Fruit fly (Drosophila melanogaster) whole organism, embryonic: ENCODE results near the gene CG31219.

Source experiments
- Abd-B ChIP-seq: fragments of 200-800 bp; sonication (Bioruptor generic); optimal IDR thresholded peaks from 2 replicates; lab custom pipeline; 2018; ENCODE audit warnings: missing biosample characterization, mild to moderate bottlenecking, missing genetic modification characterization, moderate library complexity
- Antp ChIP-seq: fragments of 200-800 bp; sonication (Bioruptor generic); optimal IDR thresholded peaks from 3 replicates; lab custom pipeline; 2016; ENCODE audit warnings: missing biosample characterization, missing genetic modification characterization
- Atf-2 ChIP-seq: fragments of 200-800 bp; sonication (Bioruptor generic); optimal IDR thresholded peaks from 2 replicates; lab custom pipeline; 2016; ENCODE audit warnings: missing biosample characterization, missing genetic modification characterization
- Atf6 ChIP-seq: fragments of 200-800 bp; sonication (Bioruptor generic); IDR thresholded peaks from 2 replicates; pipeline ENCODE4 v1.3.6; 2022; ENCODE audit warnings: missing biosample characterization, missing genetic modification characterization
- Awh ChIP-seq: fragments of 200-800 bp; sonication (Bioruptor generic); IDR thresholded peaks from 2 replicates; pipeline ENCODE4, ENCODE4 v1.3.6; 2022; ENCODE audit warnings: missing biosample characterization, missing genetic modification characterization
- CG10979 ChIP-seq: fragments of 200-800 bp; sonication (Bioruptor generic); optimal IDR thresholded peaks from 2 replicates; lab custom pipeline; 2018; ENCODE audit warnings: missing biosample characterization, mild to moderate bottlenecking, missing genetic modification characterization, moderate library complexity
- CG11398 ChIP-seq: fragments of 200-800 bp; sonication (Bioruptor generic); optimal IDR thresholded peaks from 2 replicates; lab custom pipeline; 2016; ENCODE audit warnings: missing biosample characterization, missing genetic modification characterization
- CG12155 ChIP-seq: fragments of 200-800 bp; sonication (Bioruptor generic); optimal IDR thresholded peaks from 3 replicates; lab custom pipeline; 2016; ENCODE audit warnings: missing biosample characterization, missing genetic modification characterization
- CG14014 ChIP-seq: fragments of 200-800 bp; sonication (Bioruptor generic); IDR thresholded peaks from 2 replicates; pipeline ENCODE4 v1.3.6; 2022; ENCODE audit warnings: missing biosample characterization, missing genetic modification characterization
- CG14667 ChIP-seq: fragments of 200-800 bp; sonication (Bioruptor generic); IDR thresholded peaks from 2 replicates; pipeline ENCODE4 v1.3.6; 2022; ENCODE audit warnings: missing biosample characterization, missing genetic modification characterization
- CG15011 ChIP-seq: fragments of 200-800 bp; sonication (Bioruptor generic); optimal IDR thresholded peaks from 3 replicates; lab custom pipeline; 2018; ENCODE audit warnings: missing biosample characterization, mild to moderate bottlenecking, missing genetic modification characterization
- CG16863 ChIP-seq: fragments of 200-800 bp; sonication (Bioruptor generic); optimal IDR thresholded peaks from 3 replicates; lab custom pipeline; 2016; ENCODE audit warnings: missing biosample characterization, missing genetic modification characterization
- CG17829 ChIP-seq: fragments of 200-800 bp; optimal IDR thresholded peaks from 2 replicates; lab custom pipeline; 2019; ENCODE audit warnings: missing biosample characterization, mild to moderate bottlenecking, missing genetic modification characterization, moderate library complexity
- CG1792 ChIP-seq: fragments of 200-800 bp; sonication (Bioruptor generic); optimal IDR thresholded peaks from 2 replicates; lab custom pipeline; 2016; ENCODE audit warnings: missing biosample characterization, missing genetic modification characterization
- CG2116 ChIP-seq: fragments of 200-800 bp; sonication (Bioruptor generic); optimal IDR thresholded peaks from 3 replicates; lab custom pipeline; 2018; ENCODE audit warnings: missing biosample characterization, mild to moderate bottlenecking, missing genetic modification characterization
- CG32532 ChIP-seq: fragments of 200-800 bp; sonication (Bioruptor generic); IDR thresholded peaks from 2 replicates; pipeline ENCODE4 v1.3.6; 2022; ENCODE audit warnings: missing biosample characterization, missing genetic modification characterization
- CG4730 ChIP-seq: fragments of 200-800 bp; sonication (Bioruptor generic); IDR thresholded peaks from 2 replicates; pipeline ENCODE4 v1.3.6; 2022; ENCODE audit warnings: missing biosample characterization, missing genetic modification characterization
- CG6689 ChIP-seq: fragments of 200-800 bp; sonication (Bioruptor generic); IDR thresholded peaks from 2 replicates; pipeline ENCODE4 v1.3.6; 2022; ENCODE audit warnings: missing biosample characterization, missing genetic modification characterization
- CG6854 ChIP-seq: fragments of 200-800 bp; sonication (Bioruptor generic); optimal IDR thresholded peaks from 3 replicates; lab custom pipeline; 2017; ENCODE audit warnings: missing biosample characterization, mild to moderate bottlenecking, missing genetic modification characterization
- CG8924 ChIP-seq: fragments of 200-800 bp; optimal IDR thresholded peaks from 3 replicates; lab custom pipeline; 2019; ENCODE audit warnings: missing biosample characterization, mild to moderate bottlenecking, missing genetic modification characterization, moderate library complexity
- D19A ChIP-seq: fragments of 200-800 bp; optimal IDR thresholded peaks from 3 replicates; lab custom pipeline; 2019; ENCODE audit warnings: missing biosample characterization, mild to moderate bottlenecking, missing genetic modification characterization, moderate library complexity
- Dip3 ChIP-seq: fragments of 200-800 bp; sonication (Bioruptor generic); optimal IDR thresholded peaks from 3 replicates; lab custom pipeline; 2016; ENCODE audit warnings: missing biosample characterization, missing genetic modification characterization
- Ets65A ChIP-seq: fragments of 200-800 bp; sonication (Bioruptor generic); peaks from one replicate; lab custom pipeline; 2016; ENCODE audit warnings: missing biosample characterization, missing genetic modification characterization
- Fer3 ChIP-seq: fragments of 200-800 bp; sonication (Bioruptor generic); optimal IDR thresholded peaks from 2 replicates; lab custom pipeline; 2018; ENCODE audit warnings: missing biosample characterization, mild to moderate bottlenecking, missing genetic modification characterization, moderate library complexity
- Nf-YC ChIP-seq: fragments of 200-800 bp; optimal IDR thresholded peaks from 3 replicates; lab custom pipeline; 2019; ENCODE audit warnings: missing biosample characterization, mild to moderate bottlenecking, missing genetic modification characterization, moderate library complexity
- Oaz ChIP-seq: fragments of 200-800 bp; sonication (Bioruptor generic); IDR thresholded peaks from 2 replicates; pipeline ENCODE4 v1.3.6; 2022; ENCODE audit warnings: missing biosample characterization, missing genetic modification characterization
- Opbp ChIP-seq: fragments of 200-800 bp; sonication (Bioruptor generic); IDR thresholded peaks from 3 replicates; pipeline ENCODE4 v1.3.6; 2022; ENCODE audit warnings: missing biosample characterization, missing genetic modification characterization; ENCODE audit not compliant: partially characterized antibody
- Pdp1 ChIP-seq, 2 experiments: fragments of 200-800 bp; sonication (Bioruptor generic); optimal IDR thresholded peaks; 3 replicates each; lab custom pipeline; 2016; ENCODE audit warnings: missing biosample characterization in 2 of 2, missing genetic modification characterization in 2 of 2, mild to moderate bottlenecking in 1 of 2, moderate library complexity in 1 of 2
- Stat92E ChIP-seq, 3 experiments: fragments of >200 bp in 2 of 3; fragments of 200-800 bp in 1 of 3; sonication (Bioruptor generic) in 1 of 3; optimal IDR thresholded peaks; 2 replicates each; lab custom pipeline; 2017 to 2019; ENCODE audit warnings: missing biosample characterization in 3 of 3, missing genetic modification characterization in 3 of 3, mild to moderate bottlenecking in 1 of 3, moderate library complexity in 1 of 3
- ase ChIP-seq: fragments of 200-800 bp; sonication (Bioruptor generic); IDR thresholded peaks from 3 replicates; pipeline ENCODE4 v1.3.6; 2022; ENCODE audit warnings: missing biosample characterization, missing genetic modification characterization
- bcd ChIP-seq: fragments of 200-800 bp; sonication (Bioruptor generic); optimal IDR thresholded peaks from 2 replicates; lab custom pipeline; 2017; ENCODE audit warnings: missing biosample characterization, mild to moderate bottlenecking, missing genetic modification characterization
- caup ChIP-seq: fragments of 200-800 bp; sonication (Bioruptor generic); optimal IDR thresholded peaks from 3 replicates; lab custom pipeline; 2017; ENCODE audit warnings: missing biosample characterization, mild to moderate bottlenecking, missing genetic modification characterization, moderate library complexity; ENCODE audit not compliant: severe bottlenecking
- dan ChIP-seq: fragments of 200-800 bp; sonication (Bioruptor generic); IDR thresholded peaks from 2 replicates; pipeline ENCODE4 v1.3.6; 2022; ENCODE audit warnings: missing biosample characterization, missing genetic modification characterization
- dati ChIP-seq: fragments of 200-800 bp; sonication (Bioruptor generic); IDR thresholded peaks from 2 replicates; pipeline ENCODE4 v1.3.6; 2022; ENCODE audit warnings: missing biosample characterization, missing genetic modification characterization
- ewg ChIP-seq: fragments of 200-800 bp; sonication (Bioruptor generic); optimal IDR thresholded peaks from 3 replicates; lab custom pipeline; 2017; ENCODE audit warnings: mild to moderate bottlenecking, missing biosample characterization, missing genetic modification reagents, missing genetic modification characterization
- fd96Cb ChIP-seq: fragments of 200-800 bp; sonication (Bioruptor generic); optimal IDR thresholded peaks from 2 replicates; lab custom pipeline; 2018; ENCODE audit warnings: missing biosample characterization, mild to moderate bottlenecking, missing genetic modification characterization, moderate library complexity
- gce ChIP-seq: fragments of 200-800 bp; sonication (Bioruptor generic); IDR thresholded peaks from 3 replicates; pipeline ENCODE4 v1.3.6; 2022; ENCODE audit warnings: missing biosample characterization, missing genetic modification characterization
- grau ChIP-seq: fragments of 200-800 bp; optimal IDR thresholded peaks from 3 replicates; lab custom pipeline; 2019; ENCODE audit warnings: missing biosample characterization, mild to moderate bottlenecking, missing genetic modification characterization, moderate library complexity
- h ChIP-seq: fragments of >200 bp; optimal IDR thresholded peaks from 2 replicates; lab custom pipeline; 2017
- hth ChIP-seq: fragments of >200 bp; optimal IDR thresholded peaks from 2 replicates; lab custom pipeline; 2017; ENCODE audit warnings: inconsistent platforms
- inv ChIP-seq: fragments of 200-800 bp; sonication (Bioruptor generic); IDR thresholded peaks from 2 replicates; pipeline ENCODE4 v1.3.6; 2022; ENCODE audit warnings: missing biosample characterization, missing genetic modification characterization; ENCODE audit not compliant: partially characterized antibody
- lola ChIP-seq, 3 experiments: fragments of >200 bp in 2 of 3; fragments of 200-800 bp in 1 of 3; sonication (Bioruptor generic) in 1 of 3; optimal IDR thresholded peaks; 2 replicates each; lab custom pipeline; 2017 to 2019; ENCODE audit warnings: missing biosample characterization in 3 of 3, missing genetic modification characterization in 3 of 3, mild to moderate bottlenecking in 1 of 3, moderate library complexity in 1 of 3
- mam ChIP-seq: fragments of 200-800 bp; sonication (Bioruptor generic); optimal IDR thresholded peaks from 3 replicates; lab custom pipeline; 2016; ENCODE audit warnings: missing biosample characterization, missing genetic modification characterization
- onecut ChIP-seq: fragments of 200-800 bp; sonication (Bioruptor generic); IDR thresholded peaks from 2 replicates; pipeline ENCODE4 v1.3.6; 2022; ENCODE audit warnings: missing biosample characterization, missing genetic modification characterization
- pum ChIP-seq: fragments of 200-800 bp; sonication (Bioruptor generic); optimal IDR thresholded peaks from 2 replicates; lab custom pipeline; 2016; ENCODE audit warnings: missing biosample characterization, missing genetic modification characterization
- ranshi ChIP-seq: fragments of 200-800 bp; sonication (Bioruptor generic); IDR thresholded peaks from 2 replicates; pipeline ENCODE4 v1.3.6; 2022; ENCODE audit warnings: missing biosample characterization, missing genetic modification characterization
- rib ChIP-seq: fragments of 200-800 bp; sonication (Bioruptor generic); IDR thresholded peaks from 2 replicates; pipeline ENCODE4 v1.3.6; 2022; ENCODE audit warnings: missing biosample characterization, missing genetic modification characterization
- tin ChIP-seq: fragments of 200-800 bp; sonication (Bioruptor generic); optimal IDR thresholded peaks from 3 replicates; lab custom pipeline; 2016; ENCODE audit warnings: missing biosample characterization, missing genetic modification characterization
- vvl ChIP-seq: fragments of 200-800 bp; sonication (Bioruptor generic); IDR thresholded peaks from 2 replicates; pipeline ENCODE4 v1.3.6; 2022; ENCODE audit warnings: missing biosample characterization, missing genetic modification characterization
- wdn ChIP-seq: fragments of 200-800 bp; sonication (Bioruptor generic); IDR thresholded peaks from 2 replicates; pipeline ENCODE4 v1.3.6; 2022; ENCODE audit warnings: missing biosample characterization, missing genetic modification characterization

The CG31219 gene

DNA sequence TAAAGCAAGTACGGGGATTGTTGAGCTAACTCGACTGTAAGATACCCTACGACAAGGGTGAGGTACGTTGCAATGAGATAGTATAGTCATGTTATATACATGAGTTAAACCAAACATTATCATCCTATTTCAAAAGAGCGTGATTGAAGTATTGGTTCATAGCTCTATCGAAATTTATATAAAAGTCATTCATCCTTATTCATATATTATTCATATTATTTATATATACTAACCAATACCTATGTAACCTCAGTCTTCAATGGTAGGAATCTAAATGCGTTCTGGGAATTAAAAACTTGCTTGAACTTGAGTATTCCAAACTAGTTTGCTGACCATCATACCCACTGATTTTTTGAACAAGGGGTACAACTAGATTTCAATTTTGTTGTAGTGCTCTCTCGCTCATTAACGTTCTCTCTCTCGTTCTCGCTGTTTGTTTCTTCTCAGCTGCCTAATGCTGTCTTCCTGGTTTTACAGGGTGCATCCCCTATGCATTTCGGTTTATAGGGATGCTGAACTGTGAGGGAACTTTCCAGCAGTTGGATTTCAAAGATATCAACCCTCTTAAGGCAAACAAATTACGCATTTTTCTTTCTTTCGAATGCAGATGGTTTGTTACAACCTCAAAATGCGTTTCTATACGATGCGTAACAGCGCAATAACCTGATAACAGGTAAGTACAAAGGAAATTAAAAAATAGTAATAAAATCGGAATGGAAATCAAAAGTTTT lies 22.9 kb upstream of the CG31219 start (continued):
- TF ChIP-seq caup (GFP tag; lab: Kevin White, UChicago) (peak; percentile 67), ewg (GFP tag; lab: Kevin White, UChicago) (no peak), Opbp (GFP tag; lab: Robert Waterston, UW) (no peak), wdn (GFP tag; lab: Robert Waterston, UW) (no peak), CG32532 (GFP tag; lab: Robert Waterston, UW) (peak; percentile 54; the same call in 1 of the 2 replicates), pum (GFP tag; lab: Kevin White, UChicago) (no peak), CG14014 (GFP tag; lab: Robert Waterston, UW) (no peak), CG2116 (no peak), lola (GFP tag; optimal IDR thresholded peaks at IDR 0.05; lab: Kevin White, UChicago) (peak in 1 of 3 experiments; percentile 8), tin (GFP tag; lab: Kevin White, UChicago) (peak; percentile 42), Fer3 (tag; lab: Kevin White, UChicago) (peak; percentile 2), CG12155 (no peak), dati (GFP tag; lab: Robert Waterston, UW) (no peak), CG4730 (GFP tag; lab: Robert Waterston, UW) (no peak), CG17829 (tag; lab: Kevin White, UChicago) (peak; percentile 56), Dip3 (GFP tag; lab: Kevin White, UChicago) (no peak), Ets65A (GFP tag; lab: Kevin White, UChicago) (peak; percentile 91), D19A (tag; lab: Kevin White, UChicago) (peak; percentile 56)

DNA sequence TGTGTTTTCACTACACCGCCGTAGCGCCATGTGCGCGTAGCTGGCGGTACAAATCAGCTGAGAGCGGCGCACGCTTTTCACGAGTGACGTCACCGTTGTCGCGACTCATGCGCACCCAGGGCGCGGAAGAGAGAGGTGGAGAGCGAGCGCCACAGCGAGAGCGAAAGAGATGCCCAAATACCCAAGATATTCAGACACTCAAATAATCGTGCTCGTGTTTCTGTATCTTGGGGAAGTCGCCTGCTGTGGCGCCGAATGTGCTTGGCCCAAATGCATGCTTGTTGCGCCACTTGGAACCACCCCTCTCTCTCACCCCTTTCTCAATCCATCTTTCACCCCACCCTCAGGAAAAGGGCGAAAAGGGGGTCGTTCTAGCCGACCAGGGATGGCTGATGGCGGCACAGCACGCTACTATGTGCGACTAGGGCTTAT lies 18.1 kb upstream of the CG31219 start, which contains the start of gene CG6231:
TSS of gene CG6231 (minus strand) at position 34 of the 432 bp plus-strand sequence.
- TF ChIP-seq CG6854 (GFP tag; lab: Kevin White, UChicago) (no peak), CG16863 (GFP tag; lab: Kevin White, UChicago) (no peak), Oaz (GFP tag; lab: Robert Waterston, UW) (no peak), CG1792 (GFP tag; lab: Kevin White, UChicago) (no peak), mam (GFP tag; lab: Kevin White, UChicago) (peak; percentile 21), Nf-YC (tag; lab: Kevin White, UChicago) (peak; percentile 11), ase (no peak), Pdp1 (GFP tag; optimal IDR thresholded peaks at IDR 0.05; lab: Kevin White, UChicago) (peak in 1 of 2 experiments; percentile 43), gce (no peak), Atf-2 (GFP tag; lab: Kevin White, UChicago) (no peak), inv (GFP tag; lab: Robert Waterston, UW) (no peak), hth (lab: Kevin White, UChicago) (no peak), fd96Cb (tag; lab: Kevin White, UChicago) (no peak), CG10979 (no peak), CG8924 (no peak), bcd (GFP tag; lab: Kevin White, UChicago) (no peak), Awh (GFP tag; lab: Robert Waterston, UW) (no peak), CG2116 (no peak), onecut (GFP tag; lab: Robert Waterston, UW) (no peak), CG6689 (GFP tag; lab: Robert Waterston, UW) (no peak), Abd-B (GFP tag; lab: Kevin White, UChicago) (no peak), grau (tag; lab: Kevin White, UChicago) (no peak), CG11398 (GFP tag; lab: Kevin White, UChicago) (no peak), vvl (peak; percentile 46; the same call in 1 of the 2 replicates), rib (GFP tag; lab: Robert Waterston, UW) (no peak), ranshi (GFP tag; lab: Robert Waterston, UW) (0 out of 2 replicates have a peak, but pooled peaks have one; percentile 14), h (lab: Kevin White, UChicago) (no peak), Stat92E (GFP tag; optimal IDR thresholded peaks at IDR 0.05; lab: Kevin White, UChicago) (no peak), Antp (GFP tag; lab: Kevin White, UChicago) (peak; percentile 8), dan (GFP tag; lab: Robert Waterston, UW) (no peak), Atf6 (GFP tag; lab: Robert Waterston, UW) (no peak), CG14667 (GFP tag; lab: Robert Waterston, UW) (no peak), CG15011 (no peak)
